Worm (Caenorhabditis elegans) whole organism, L4 larva: Measurements from ENCODE around the gene Y71H2AL.2.

Experiments
- unc-39 ChIP-seq: sonication (generic microtip); optimal IDR thresholded peaks from 2 replicates; lab custom pipeline; 2017; ENCODE audit warnings: missing biosample characterization, missing genetic modification characterization
- unc-62 ChIP-seq, 3 experiments: fragments of 150-350 bp in 1 of 3; sonication (generic microtip); optimal IDR thresholded peaks in 2 of 3; peaks in 1 of 3; 1 replicate in 1 of 3; 2 replicates in 2 of 3; lab custom pipeline; 2014 to 2017; ENCODE audit warnings: missing biosample characterization in 3 of 3, missing genetic modification characterization in 3 of 3, missing genetic modification reagents in 3 of 3, missing genotype in 1 of 3

ce11 chrIII:2716514-2716913 lies 30.4 kb downstream of the Y71H2AL.2 start, which contains the start of gene tmem-132:
- TF ChIP-seq unc-39 (tag; lab: Kevin White, UChicago) = no peak
- no peak for TF ChIP-seq unc-62 (GFP tag; optimal IDR thresholded peaks at IDR 0.05 in 1 of 2; lab: Kevin White, UChicago)
- no peak for TF ChIP-seq unc-62 (tag; optimal IDR thresholded peaks at IDR 0.05; lab: Kevin White, UChicago)
